Worm (Caenorhabditis elegans): ENCODE data around the gene F36A4.5.
A peak's percentile ranks its signal among the peaks of the same experiment; 100 is the strongest.

The F36A4.5 gene

DNA sequence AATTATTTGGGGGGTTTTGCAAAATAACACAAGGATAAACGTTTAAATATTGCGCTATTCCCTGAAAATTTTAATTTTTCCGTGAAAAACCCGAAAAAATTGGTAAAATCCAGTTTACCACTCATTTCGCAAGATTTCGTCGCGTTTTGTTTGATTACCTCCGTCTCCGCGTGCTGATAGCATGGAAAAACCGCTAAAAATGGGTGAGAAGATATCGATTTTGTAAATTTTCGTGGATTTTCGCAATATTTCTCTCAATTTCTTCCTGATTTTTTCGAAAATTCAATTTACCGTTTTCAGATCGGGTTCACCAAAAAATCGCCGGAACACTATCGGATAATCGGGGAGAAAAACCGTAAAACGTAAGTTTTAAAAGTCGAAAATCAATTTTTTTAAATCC, 17.6 kb upstream of the F36A4.5 start, which contains the start of gene ama-1:
ama-1 (plus strand) TSS at position 301 of the 400 bp plus-strand sequence.
- TF ChIP-seq crh-2 (tag; optimal IDR thresholded peaks at IDR 0.05) (no peak), sem-4 (tag; optimal IDR thresholded peaks at IDR 0.05) (no peak), ztf-1 (GFP tag; conservative IDR thresholded peaks at IDR 0.05) (no peak), fos-1 (tag; optimal IDR thresholded peaks at IDR 0.05) (no peak), elt-1 (tag; optimal IDR thresholded peaks at IDR 0.05) (no peak), mdl-1 (tag; optimal IDR thresholded peaks at IDR 0.05) (no peak), alr-1 (tag; optimal IDR thresholded peaks at IDR 0.05) (no peak), lin-11 (tag; optimal IDR thresholded peaks at IDR 0.05) (no peak), ztf-4 (tag; optimal IDR thresholded peaks at IDR 0.05) (no peak)

DNA sequence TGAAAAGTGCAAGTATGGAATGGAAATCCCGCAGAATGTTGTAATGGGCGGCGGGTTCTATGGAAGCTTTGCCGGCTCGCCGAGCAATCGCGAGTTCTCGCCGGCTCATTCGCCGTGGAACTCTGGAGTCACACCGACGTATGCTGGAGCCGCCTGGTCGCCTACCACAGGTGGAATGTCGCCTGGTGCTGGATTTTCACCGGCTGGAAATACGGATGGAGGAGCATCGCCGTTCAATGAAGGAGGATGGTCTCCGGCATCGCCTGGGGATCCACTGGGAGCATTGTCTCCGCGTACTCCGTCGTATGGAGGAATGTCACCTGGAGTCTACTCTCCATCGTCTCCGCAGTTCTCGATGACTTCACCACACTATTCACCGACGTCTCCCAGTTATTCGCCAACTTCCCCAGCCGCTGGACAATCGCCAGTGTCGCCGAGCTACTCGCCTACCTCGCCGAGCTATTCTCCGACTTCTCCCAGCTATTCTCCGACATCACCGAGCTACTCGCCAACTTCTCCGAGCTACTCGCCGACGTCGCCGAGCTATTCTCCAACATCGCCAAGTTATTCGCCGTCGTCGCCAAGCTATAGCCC, 10.2 kb upstream of the F36A4.5 start:
- TF ChIP-seq zag-1 (tag; optimal IDR thresholded peaks at IDR 0.05) (no peak), peb-1 (tag; optimal IDR thresholded peaks at IDR 0.05) (no peak), unc-62 (GFP tag; optimal IDR thresholded peaks at IDR 0.05) (no peak), ztf-11 (tag; optimal IDR thresholded peaks at IDR 0.05) (no peak), sem-4 (tag; optimal IDR thresholded peaks at IDR 0.05) (no peak)

DNA sequence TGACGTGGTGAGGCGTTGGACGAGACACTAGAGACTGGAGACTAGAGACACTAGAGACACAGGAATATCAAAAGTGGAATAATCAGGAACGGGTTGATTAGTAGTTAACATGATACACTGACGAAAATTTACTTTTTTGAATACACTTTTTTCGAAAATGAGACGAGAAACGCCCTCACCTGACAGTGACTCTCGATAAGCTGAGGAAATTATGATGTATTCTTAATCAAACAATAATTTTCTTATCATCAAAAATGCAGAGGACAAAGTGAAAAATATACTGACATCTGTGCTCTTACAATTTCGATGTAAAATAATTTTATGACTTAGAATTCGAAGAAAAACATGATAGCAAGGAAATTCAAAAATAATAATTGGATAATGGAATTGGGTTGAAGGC, 5.9 kb upstream of the F36A4.5 start:
- TF ChIP-seq fos-1 (tag; optimal IDR thresholded peaks at IDR 0.05), result peak; percentile 78
- no peak for TF ChIP-seq sma-3 (GFP tag; optimal IDR thresholded peaks at IDR 0.05)
- TF ChIP-seq lin-13 (GFP tag; optimal IDR thresholded peaks at IDR 0.05), result no peak
- no peak for TF ChIP-seq blmp-1 (tag; optimal IDR thresholded peaks at IDR 0.05; ENCODE audit: insufficient read depth)
- TF ChIP-seq alr-1 (tag; optimal IDR thresholded peaks at IDR 0.05), result no peak

DNA sequence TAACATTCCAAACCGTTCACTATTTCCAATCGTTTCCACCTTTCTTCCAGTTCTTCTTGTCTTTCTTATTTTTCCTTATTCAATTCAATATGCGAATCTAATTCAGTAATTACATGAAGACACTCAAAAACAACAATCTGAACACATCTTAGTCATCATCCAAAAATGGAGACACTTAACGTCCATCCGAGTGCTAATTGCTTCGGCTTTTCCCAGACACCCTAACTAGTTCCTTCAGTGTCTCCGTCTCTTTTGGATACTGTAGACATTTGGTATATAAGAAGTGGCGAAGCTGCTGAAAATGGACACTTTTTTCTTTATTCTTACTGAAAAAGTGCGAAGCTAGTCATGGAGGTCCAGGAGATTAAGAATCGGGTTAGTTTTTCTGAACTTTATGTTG, 2.3 kb upstream of the F36A4.5 start, which contains the start of gene col-33:
col-33 (plus strand) TSS at position 301 of the 400 bp plus-strand sequence.
- no peak for TF ChIP-seq unc-62 (GFP tag; optimal IDR thresholded peaks at IDR 0.05)
- no peak for TF ChIP-seq blmp-1 (tag; optimal IDR thresholded peaks at IDR 0.05; ENCODE audit: insufficient read depth)

DNA sequence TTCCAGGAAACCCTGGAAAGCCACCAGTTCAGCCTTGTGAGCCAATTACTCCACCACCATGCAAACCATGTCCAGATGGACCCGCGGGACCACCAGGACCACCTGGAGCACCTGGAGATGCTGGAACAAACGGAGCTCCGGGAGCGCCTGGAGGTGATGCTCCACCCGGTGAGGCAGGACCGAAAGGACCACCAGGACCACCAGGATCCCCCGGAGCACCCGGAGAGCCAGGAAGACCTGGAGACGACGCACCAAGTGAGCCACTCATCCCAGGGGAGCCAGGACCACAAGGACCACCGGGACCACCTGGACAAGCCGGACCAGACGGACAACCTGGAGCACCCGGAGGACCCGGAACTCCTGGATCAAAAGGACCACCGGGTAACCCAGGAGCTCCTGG, 675 bp upstream of the F36A4.5 start:
- TF ChIP-seq peb-1 (tag; optimal IDR thresholded peaks at IDR 0.05), result no peak
- no peak for TF ChIP-seq fos-1 (tag; optimal IDR thresholded peaks at IDR 0.05)
- no peak for TF ChIP-seq alr-1 (tag; optimal IDR thresholded peaks at IDR 0.05)
- no peak for TF ChIP-seq aly-2 (tag; optimal IDR thresholded peaks at IDR 0.05)
- no peak for TF ChIP-seq mbf-1 (tag; optimal IDR thresholded peaks at IDR 0.05)
- no peak for TF ChIP-seq unc-55 (GFP tag; optimal IDR thresholded peaks at IDR 0.05)
- TF ChIP-seq sma-9 (GFP tag; optimal IDR thresholded peaks at IDR 0.05), result no peak
- no peak for TF ChIP-seq sma-9 (tag; optimal IDR thresholded peaks at IDR 0.05)
- TF ChIP-seq ZK546.5 (tag; optimal IDR thresholded peaks at IDR 0.05), result no peak
- no peak for TF ChIP-seq mdl-1 (tag; optimal IDR thresholded peaks at IDR 0.05)
- TF ChIP-seq Y55F3AM.14 (GFP tag; optimal IDR thresholded peaks at IDR 0.05), result no peak
- no peak for TF ChIP-seq nhr-23 (tag; optimal IDR thresholded peaks at IDR 0.05)
- no peak for TF ChIP-seq mab-5 (tag; optimal IDR thresholded peaks at IDR 0.05)
- TF ChIP-seq dmd-4 (tag; optimal IDR thresholded peaks at IDR 0.05), result no peak
- no peak for TF ChIP-seq ztf-11 (tag; optimal IDR thresholded peaks at IDR 0.05)

DNA sequence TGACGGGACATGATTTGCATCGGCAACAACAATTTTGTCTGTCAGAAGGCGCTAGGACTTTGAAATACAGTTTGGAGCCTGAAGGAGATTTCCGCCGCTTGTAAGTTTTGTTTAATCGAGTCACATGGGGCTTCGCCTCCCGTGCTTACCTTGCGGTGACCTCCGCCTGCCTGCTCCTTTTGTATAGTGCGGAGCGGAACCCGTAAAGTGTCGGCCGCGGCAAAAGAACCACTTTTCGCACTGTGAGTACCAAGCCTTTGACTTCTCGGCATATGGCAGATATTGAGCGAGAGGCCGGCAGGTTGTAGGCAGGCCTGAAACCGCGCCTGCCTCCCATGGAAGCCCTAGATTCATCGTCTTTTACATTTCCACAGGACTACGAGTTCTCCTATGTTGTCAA, 627 bp downstream of the F36A4.5 start:
- TF ChIP-seq unc-62 (GFP tag; optimal IDR thresholded peaks at IDR 0.05) (no peak), alr-1 (tag; optimal IDR thresholded peaks at IDR 0.05) (no peak)

DNA sequence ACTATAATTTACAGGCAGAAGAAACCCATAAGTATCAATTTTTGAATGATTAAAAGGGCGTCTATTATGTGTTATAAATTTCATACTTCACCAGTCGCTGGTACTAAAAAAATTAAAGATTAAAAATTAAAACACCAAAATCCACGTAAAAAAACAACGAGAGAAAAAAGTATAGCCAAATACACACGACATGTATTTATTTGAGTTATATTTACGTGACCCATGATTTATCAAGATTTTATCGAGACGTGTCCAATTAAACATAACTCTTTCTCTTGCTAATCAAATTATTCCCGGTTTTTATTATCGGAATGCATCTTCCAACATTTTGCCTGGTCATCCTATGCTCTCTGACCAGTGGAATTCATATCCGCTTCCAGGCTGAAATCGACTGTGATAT, 2.0 kb downstream of the F36A4.5 start, which contains the start of gene F36A4.4:
F36A4.4 (plus strand) TSS at position 301 of the 400 bp plus-strand sequence.
- TF ChIP-seq nhr-77 (tag; optimal IDR thresholded peaks at IDR 0.05), result no peak
- no peak for TF ChIP-seq nhr-237 (tag; optimal IDR thresholded peaks at IDR 0.05)
- TF ChIP-seq alr-1 (tag; optimal IDR thresholded peaks at IDR 0.05), result no peak
- TF ChIP-seq crh-2 (tag; optimal IDR thresholded peaks at IDR 0.05), result no peak
